Fruit fly (Drosophila melanogaster) S2 (cell line): ENCODE results near the gene qin.

Experiments used
- CG8478 ChIP-seq: fragments of >200 bp; optimal IDR thresholded peaks from 2 replicates; lab custom pipeline; 2018
- CTCF ChIP-seq, 2 experiments: fragments of >200 bp; optimal IDR thresholded peaks; 2 replicates each; lab custom pipeline; 2018

DNA sequence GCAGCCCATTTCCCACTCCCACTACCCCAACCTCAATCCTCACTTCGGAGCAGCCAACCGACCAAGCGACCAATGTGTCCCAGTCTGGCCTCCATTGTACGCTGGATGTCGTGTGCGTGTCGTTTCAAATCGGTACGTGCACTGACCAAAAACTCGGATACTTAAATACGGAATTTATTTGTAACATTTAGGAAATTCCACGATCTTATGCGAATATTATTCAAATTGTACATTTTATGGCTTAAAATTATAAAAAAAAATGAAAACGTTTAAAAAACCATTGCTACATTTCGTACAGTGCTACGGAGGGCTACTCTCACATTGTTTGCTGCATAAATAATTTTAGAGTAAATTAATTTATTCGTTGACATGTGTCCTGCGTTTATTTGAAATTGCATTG lies 33.7 kb downstream of the qin start:
- TF ChIP-seq CG8478 (no peak), CTCF (optimal IDR thresholded peaks at IDR 0.05; lab: Kevin White, UChicago) (no peak)
